Worm (Caenorhabditis elegans): ENCODE measurements around the gene acbp-6.

The acbp-6 gene

DNA sequence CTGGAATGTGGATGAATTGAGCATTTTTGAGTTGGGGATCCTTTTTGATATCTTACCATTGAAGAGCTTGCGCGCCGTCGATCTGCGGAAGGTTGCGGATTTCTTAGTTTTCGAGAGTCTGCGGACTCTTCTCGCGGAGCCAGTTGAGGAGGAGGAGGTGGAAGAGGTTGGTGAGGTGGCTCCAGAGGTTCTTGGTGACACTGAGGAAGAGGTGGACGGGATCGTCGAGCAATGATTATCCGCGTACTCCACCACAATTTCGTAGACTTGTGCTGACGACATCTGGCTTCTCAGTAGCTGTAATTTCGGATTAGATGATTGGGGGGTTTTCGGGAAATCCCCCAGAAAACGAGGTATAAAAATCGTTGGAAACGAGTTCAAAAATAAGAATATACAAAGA is 3.8 kb upstream of the acbp-6 start, which contains the start of gene Y17G7B.21 (continued):
- no peak for TF ChIP-seq F37D6.2 (tag; optimal IDR thresholded peaks at IDR 0.05)
- no peak for TF ChIP-seq nhr-237 (tag; optimal IDR thresholded peaks at IDR 0.05)
- TF ChIP-seq F26F4.8 (GFP tag; conservative IDR thresholded peaks at IDR 0.05) = 0 out of 2 replicates have a peak, but pooled peaks have one; percentile 3
- TF ChIP-seq gei-8 (GFP tag; optimal IDR thresholded peaks at IDR 0.05) = no peak
- TF ChIP-seq egl-43 (GFP tag; IDR thresholded peaks at IDR 0.05) = no peak
- TF ChIP-seq nhr-48 (tag; optimal IDR thresholded peaks at IDR 0.05) = no peak
- no peak for TF ChIP-seq aly-2 (tag; optimal IDR thresholded peaks at IDR 0.05)
- TF ChIP-seq nhr-102 (tag; optimal IDR thresholded peaks at IDR 0.05) = peak; percentile 37
- TF ChIP-seq T20F7.1 (GFP tag; optimal IDR thresholded peaks at IDR 0.05) = no peak
- no peak for TF ChIP-seq spr-3 (GFP tag; optimal IDR thresholded peaks at IDR 0.05)
- TF ChIP-seq pqm-1 (tag; optimal IDR thresholded peaks at IDR 0.05) = no peak
- TF ChIP-seq pha-4 (GFP tag; IDR thresholded peaks at IDR 0.05) = peak; percentile 41; the same call in 1 of the 2 replicates
- TF ChIP-seq pha-4 (tag; optimal IDR thresholded peaks at IDR 0.05) = no peak
- TF ChIP-seq mxl-3 (GFP tag; optimal IDR thresholded peaks at IDR 0.05) = no peak
- TF ChIP-seq madf-5 (GFP tag; IDR thresholded peaks at IDR 0.05) = 0 out of 4 replicates have a peak, but pooled peaks of 1 of the 2 experiments have one; percentile 33
- no peak for TF ChIP-seq R02D3.7 (tag; optimal IDR thresholded peaks at IDR 0.05)
- no peak for TF ChIP-seq nhr-42 (GFP tag; IDR thresholded peaks at IDR 0.05)
- TF ChIP-seq ztf-7 (tag; optimal IDR thresholded peaks at IDR 0.05) = no peak
- no peak for TF ChIP-seq ceh-20 (GFP tag; IDR thresholded peaks at IDR 0.05)
- no peak for TF ChIP-seq ZK337.2 (GFP tag; IDR thresholded peaks at IDR 0.05)
- no peak for TF ChIP-seq skn-1 (tag; optimal IDR thresholded peaks at IDR 0.05)
- peak; percentile 42 for TF ChIP-seq snpc-1.2 (GFP tag; IDR thresholded peaks at IDR 0.05)
- 0 out of 2 replicates have a peak, but pooled peaks have one; percentile 10 for TF ChIP-seq lim-7 (GFP tag; IDR thresholded peaks at IDR 0.05)
- TF ChIP-seq ceh-62 (tag; optimal IDR thresholded peaks at IDR 0.05) = no peak
- TF ChIP-seq zip-11 (GFP tag; IDR thresholded peaks at IDR 0.05) = no peak
- no peak for TF ChIP-seq mep-1 (tag; optimal IDR thresholded peaks at IDR 0.05)
- no peak for TF ChIP-seq nhr-111 (GFP tag; optimal IDR thresholded peaks at IDR 0.05)
- TF ChIP-seq lin-39 (tag; optimal IDR thresholded peaks at IDR 0.05) = no peak
- TF ChIP-seq dpl-1 (GFP tag; optimal IDR thresholded peaks at IDR 0.05) = no peak
- TF ChIP-seq lsy-2 (tag; optimal IDR thresholded peaks at IDR 0.05) = no peak
- no peak for TF ChIP-seq daf-19 (GFP tag; conservative IDR thresholded peaks at IDR 0.05)
- peak; percentile 40; the same call in 1 of the 2 replicates for TF ChIP-seq tra-1 (GFP tag; IDR thresholded peaks at IDR 0.05)
- TF ChIP-seq mdl-1 (tag; optimal IDR thresholded peaks at IDR 0.05) = no peak
- TF ChIP-seq rbr-2 (tag; optimal IDR thresholded peaks at IDR 0.05) = no peak
- no peak for TF ChIP-seq ces-1 (GFP tag; optimal IDR thresholded peaks at IDR 0.05)
- TF ChIP-seq ceh-32 (tag; optimal IDR thresholded peaks at IDR 0.05; ENCODE audit: poor library complexity) = no peak
- no peak for TF ChIP-seq ztf-11 (tag; optimal IDR thresholded peaks at IDR 0.05)
- no peak for TF ChIP-seq nhr-11 (tag; optimal IDR thresholded peaks at IDR 0.05)
- TF ChIP-seq ceh-28 (tag; optimal IDR thresholded peaks at IDR 0.05) = no peak
- no peak for TF ChIP-seq tag-97 (GFP tag; IDR thresholded peaks at IDR 0.05)
- TF ChIP-seq dve-1 (tag; optimal IDR thresholded peaks at IDR 0.05; ENCODE audit: insufficient read depth) = no peak
- no peak for TF ChIP-seq F10B5.3 (tag; optimal IDR thresholded peaks at IDR 0.05)
- TF ChIP-seq lin-38 (GFP tag; IDR thresholded peaks at IDR 0.05) = peak; percentile 78
- no peak for TF ChIP-seq lir-3 (tag; optimal IDR thresholded peaks at IDR 0.05)
- TF ChIP-seq daf-8 (GFP tag; IDR thresholded peaks at IDR 0.05) = no peak
- TF ChIP-seq fkh-10 (GFP tag; optimal IDR thresholded peaks at IDR 0.05) = no peak
- TF ChIP-seq nhr-28 (tag; optimal IDR thresholded peaks at IDR 0.05) = no peak
- TF ChIP-seq attf-4 (tag; optimal IDR thresholded peaks at IDR 0.05) = no peak
- TF ChIP-seq zag-1 (tag; optimal IDR thresholded peaks at IDR 0.05) = no peak
- peak; percentile 19 for TF ChIP-seq aha-1 (tag)
- no peak for TF ChIP-seq F44E2.7 (GFP tag; IDR thresholded peaks at IDR 0.05)
- no peak for TF ChIP-seq ceh-82 (tag; optimal IDR thresholded peaks at IDR 0.05)
- no peak for TF ChIP-seq fos-1 (tag; optimal IDR thresholded peaks at IDR 0.05)
- TF ChIP-seq lin-15B (tag; optimal IDR thresholded peaks at IDR 0.05) = no peak

All from whole organism, L4 larva.